Worm (Caenorhabditis elegans): ENCODE results near the gene Y39G8B.9.

Gene Y39G8B.9

ce11 chrII:13981097-13981496, at the start of gene Y39G8B.9:
Gene Y39G8B.9, plus strand, starts transcription at chrII:13981365.
- TF ChIP-seq sptf-1 (tag; optimal IDR thresholded peaks at IDR 0.05) (no peak), lin-13 (tag; optimal IDR thresholded peaks at IDR 0.05) (no peak), tbx-8 (GFP tag; optimal IDR thresholded peaks at IDR 0.05) (no peak), sem-2 (GFP tag; optimal IDR thresholded peaks at IDR 0.05) (no peak), flh-1 (GFP tag; optimal IDR thresholded peaks at IDR 0.05) (no peak), drap-1 (GFP tag; optimal IDR thresholded peaks at IDR 0.05) (no peak)

ce11 chrII:13931944-13932343, 49.2 kb upstream of the Y39G8B.9 start, which contains the start of gene hot-3:
Gene hot-3, minus strand, starts transcription at chrII:13932044.
- TF ChIP-seq nhr-2 (tag; optimal IDR thresholded peaks at IDR 0.05) (no peak), ces-1 (GFP tag; optimal IDR thresholded peaks at IDR 0.05) (no peak), lin-32 (GFP tag; optimal IDR thresholded peaks at IDR 0.05) (no peak)

ce11 chrII:13933534-13933933, 47.6 kb upstream of the Y39G8B.9 start:
- TF ChIP-seq nhr-2 (tag; optimal IDR thresholded peaks at IDR 0.05) (no peak), bed-3 (GFP tag; optimal IDR thresholded peaks at IDR 0.05) (no peak), mls-2 (tag; optimal IDR thresholded peaks at IDR 0.05) (peak; percentile 4), drap-1 (GFP tag; optimal IDR thresholded peaks at IDR 0.05) (no peak)

ce11 chrII:13935907-13936306, 45.3 kb upstream of the Y39G8B.9 start:
- TF ChIP-seq ceh-43 (GFP tag; optimal IDR thresholded peaks at IDR 0.05), result no peak
- no peak for TF ChIP-seq ces-1 (GFP tag; optimal IDR thresholded peaks at IDR 0.05)
- no peak for TF ChIP-seq cnd-1 (tag; optimal IDR thresholded peaks at IDR 0.05)
- no peak for TF ChIP-seq ceh-83 (GFP tag; optimal IDR thresholded peaks at IDR 0.05)
- no peak for TF ChIP-seq ztf-11 (tag; optimal IDR thresholded peaks at IDR 0.05)
- TF ChIP-seq unc-120 (tag; optimal IDR thresholded peaks at IDR 0.05; ENCODE audit: poor library complexity, severe bottlenecking), result no peak
- TF ChIP-seq nhr-76 (tag; optimal IDR thresholded peaks at IDR 0.05), result no peak
- no peak for TF ChIP-seq blmp-1 (tag; optimal IDR thresholded peaks at IDR 0.05)
- TF ChIP-seq elt-3 (tag; optimal IDR thresholded peaks at IDR 0.05), result no peak
- TF ChIP-seq mab-5 (tag; optimal IDR thresholded peaks at IDR 0.05), result no peak
- no peak for TF ChIP-seq sptf-1 (tag; optimal IDR thresholded peaks at IDR 0.05)
- no peak for TF ChIP-seq tbx-8 (GFP tag; optimal IDR thresholded peaks at IDR 0.05)
- TF ChIP-seq drap-1 (GFP tag; optimal IDR thresholded peaks at IDR 0.05), result no peak
- TF ChIP-seq nhr-2 (tag; optimal IDR thresholded peaks at IDR 0.05), result no peak
- no peak for TF ChIP-seq hlh-1 (tag; optimal IDR thresholded peaks at IDR 0.05)
- no peak for TF ChIP-seq pha-4 (tag; optimal IDR thresholded peaks at IDR 0.05)
- TF ChIP-seq lin-13 (tag; optimal IDR thresholded peaks at IDR 0.05), result no peak
- TF ChIP-seq mls-2 (tag; optimal IDR thresholded peaks at IDR 0.05), result no peak
- no peak for TF ChIP-seq nhr-237 (tag; optimal IDR thresholded peaks at IDR 0.05)
- no peak for TF ChIP-seq flh-1 (GFP tag; optimal IDR thresholded peaks at IDR 0.05)

- TF ChIP-seq ham-2 (GFP tag; optimal IDR thresholded peaks at IDR 0.05) (no peak), nhr-237 (tag; optimal IDR thresholded peaks at IDR 0.05) (no peak), bed-3 (GFP tag; optimal IDR thresholded peaks at IDR 0.05) (no peak), elt-3 (tag; optimal IDR thresholded peaks at IDR 0.05) (no peak), mab-5 (tag; optimal IDR thresholded peaks at IDR 0.05) (no peak), nhr-12 (tag; optimal IDR thresholded peaks at IDR 0.05) (no peak), mep-1 (tag; optimal IDR thresholded peaks at IDR 0.05) (no peak), blmp-1 (tag; optimal IDR thresholded peaks at IDR 0.05) (no peak), unc-120 (tag; optimal IDR thresholded peaks at IDR 0.05; ENCODE audit: poor library complexity, severe bottlenecking) (no peak), nhr-76 (tag; optimal IDR thresholded peaks at IDR 0.05) (no peak), cnd-1 (tag; optimal IDR thresholded peaks at IDR 0.05) (no peak), unc-39 (tag; optimal IDR thresholded peaks at IDR 0.05) (no peak), M03D4.4 (tag; optimal IDR thresholded peaks at IDR 0.05) (no peak), ceh-83 (GFP tag; optimal IDR thresholded peaks at IDR 0.05) (no peak), mls-2 (tag; optimal IDR thresholded peaks at IDR 0.05) (no peak), nhr-2 (tag; optimal IDR thresholded peaks at IDR 0.05) (no peak), ceh-43 (GFP tag; optimal IDR thresholded peaks at IDR 0.05) (no peak), sptf-1 (tag; optimal IDR thresholded peaks at IDR 0.05) (no peak), sem-2 (GFP tag; optimal IDR thresholded peaks at IDR 0.05) (no peak), ceh-39 (tag; optimal IDR thresholded peaks at IDR 0.05) (no peak)
Observed at ce11 chrII:13938290-13938689, 42.9 kb upstream of the Y39G8B.9 start.

ce11 chrII:13939531-13939930, 41.6 kb upstream of the Y39G8B.9 start, which contains the start of gene W07G1.1:
Gene W07G1.1, minus strand, starts transcription at chrII:13939631.
- TF ChIP-seq mls-2 (tag; optimal IDR thresholded peaks at IDR 0.05) (no peak), unc-62 (GFP tag; optimal IDR thresholded peaks at IDR 0.05) (no peak), nhr-237 (tag; optimal IDR thresholded peaks at IDR 0.05) (no peak), tbx-8 (GFP tag; optimal IDR thresholded peaks at IDR 0.05) (no peak), elt-1 (tag; optimal IDR thresholded peaks at IDR 0.05; ENCODE audit: borderline replicate concordance, insufficient read depth) (no peak), unc-120 (tag; optimal IDR thresholded peaks at IDR 0.05; ENCODE audit: poor library complexity, severe bottlenecking) (no peak), ceh-43 (GFP tag; optimal IDR thresholded peaks at IDR 0.05) (no peak), ces-1 (GFP tag; optimal IDR thresholded peaks at IDR 0.05) (no peak), flh-1 (GFP tag; optimal IDR thresholded peaks at IDR 0.05) (no peak), blmp-1 (tag; optimal IDR thresholded peaks at IDR 0.05) (no peak), zip-8 (tag; optimal IDR thresholded peaks at IDR 0.05) (no peak)

All from whole organism, mixed stage, embryonic.